Fruit fly (Drosophila melanogaster) whole organism, embryonic: ENCODE results near the gene Teh2.

ENCODE experiments used
- Abd-B ChIP-seq: fragments of 200-800 bp; sonication (Bioruptor generic); optimal IDR thresholded peaks from 2 replicates; lab custom pipeline; 2018; ENCODE audit warnings: missing biosample characterization, mild to moderate bottlenecking, missing genetic modification characterization, moderate library complexity
- Aef1 ChIP-seq: fragments of 200-800 bp; sonication (Bioruptor generic); IDR thresholded peaks from 3 replicates; pipeline ENCODE4 v1.3.6; 2022; ENCODE audit warnings: missing biosample characterization, missing genetic modification characterization
- B-H2 ChIP-seq: fragments of 200-800 bp; sonication (Bioruptor generic); optimal IDR thresholded peaks from 2 replicates; lab custom pipeline; 2018; ENCODE audit warnings: missing biosample characterization, mild to moderate bottlenecking, missing genetic modification characterization
- Blimp-1 ChIP-seq: fragments of 200-800 bp; sonication (Bioruptor generic); optimal IDR thresholded peaks from 3 replicates; lab custom pipeline; 2018; ENCODE audit warnings: missing biosample characterization, missing genetic modification characterization, mild to moderate bottlenecking, moderate library complexity, missing genetic modification reagents
- CG10267 ChIP-seq: fragments of 200-800 bp; sonication (Bioruptor generic); optimal IDR thresholded peaks from 2 replicates; lab custom pipeline; 2018; ENCODE audit warnings: missing biosample characterization, mild to moderate bottlenecking, missing genetic modification characterization, moderate library complexity
- CG10959 ChIP-seq: fragments of 200-800 bp; sonication (Bioruptor generic); IDR thresholded peaks from 2 replicates; pipeline ENCODE4 v1.3.6; 2022; ENCODE audit warnings: missing biosample characterization, missing genetic modification characterization
- CG11504 ChIP-seq: fragments of 200-800 bp; sonication (Bioruptor generic); optimal IDR thresholded peaks from 3 replicates; lab custom pipeline; 2019; ENCODE audit warnings: missing biosample characterization, mild to moderate bottlenecking, missing genetic modification characterization, moderate library complexity
- CG11695 ChIP-seq: fragments of 200-800 bp; sonication (Bioruptor generic); IDR thresholded peaks from 3 replicates; pipeline ENCODE4 v1.3.6; 2022; ENCODE audit warnings: missing biosample characterization, missing genetic modification characterization
- CG12744 ChIP-seq: fragments of 200-800 bp; sonication (Bioruptor generic); optimal IDR thresholded peaks from 2 replicates; lab custom pipeline; 2016; ENCODE audit warnings: missing biosample characterization, missing genetic modification characterization
- CG12769 ChIP-seq: fragments of 200-800 bp; sonication (Bioruptor generic); optimal IDR thresholded peaks from 2 replicates; lab custom pipeline; 2019; ENCODE audit warnings: missing biosample characterization, mild to moderate bottlenecking, missing genetic modification characterization, moderate library complexity
- CG13894 ChIP-seq: fragments of 200-800 bp; sonication (Bioruptor generic); optimal IDR thresholded peaks from 3 replicates; lab custom pipeline; 2018; ENCODE audit warnings: missing biosample characterization, mild to moderate bottlenecking, missing genetic modification characterization, moderate library complexity
- CG15479 ChIP-seq: fragments of 200-800 bp; sonication (Bioruptor generic); optimal IDR thresholded peaks from 3 replicates; lab custom pipeline; 2019; ENCODE audit warnings: missing biosample characterization, mild to moderate bottlenecking, missing genetic modification characterization, moderate library complexity
- CG16815 ChIP-seq: fragments of 200-800 bp; sonication (Bioruptor generic); optimal IDR thresholded peaks from 3 replicates; lab custom pipeline; 2017; ENCODE audit warnings: missing biosample characterization, mild to moderate bottlenecking, missing genetic modification characterization
- CG18011 ChIP-seq: fragments of 200-800 bp; sonication (Bioruptor generic); optimal IDR thresholded peaks from 2 replicates; lab custom pipeline; 2017; ENCODE audit warnings: missing biosample characterization, missing genetic modification characterization, mild to moderate bottlenecking, moderate library complexity, missing genotype
- CG2129 ChIP-seq: fragments of 200-800 bp; sonication (Bioruptor generic); IDR thresholded peaks from 2 replicates; pipeline ENCODE4 v1.3.6; 2022; ENCODE audit warnings: missing biosample characterization, missing genetic modification characterization; ENCODE audit not compliant: partially characterized antibody
- CG30431 ChIP-seq: fragments of 200-800 bp; sonication (Bioruptor generic); optimal IDR thresholded peaks from 2 replicates; lab custom pipeline; 2017; ENCODE audit warnings: missing biosample characterization, missing genetic modification characterization
- CG42726 ChIP-seq: fragments of 200-800 bp; sonication (Bioruptor generic); IDR thresholded peaks from 2 replicates; pipeline ENCODE4 v1.3.6; 2022; ENCODE audit warnings: missing biosample characterization, missing genetic modification characterization; ENCODE audit not compliant: partially characterized antibody
- CG4328 ChIP-seq: fragments of 200-800 bp; sonication (Bioruptor generic); optimal IDR thresholded peaks from 3 replicates; lab custom pipeline; 2017; ENCODE audit warnings: missing biosample characterization, missing genetic modification reagents, missing genetic modification characterization
- CG4707 ChIP-seq: fragments of 200-800 bp; sonication (Bioruptor generic); optimal IDR thresholded peaks from 2 replicates; lab custom pipeline; 2018; ENCODE audit warnings: missing biosample characterization, mild to moderate bottlenecking, missing genetic modification characterization, moderate library complexity
- CG6854 ChIP-seq: fragments of 200-800 bp; sonication (Bioruptor generic); optimal IDR thresholded peaks from 3 replicates; lab custom pipeline; 2017; ENCODE audit warnings: missing biosample characterization, mild to moderate bottlenecking, missing genetic modification characterization
- CG8765 ChIP-seq: fragments of 200-800 bp; sonication (Bioruptor generic); IDR thresholded peaks from 2 replicates; pipeline ENCODE4 v1.3.6; 2022; ENCODE audit warnings: missing biosample characterization, missing genetic modification characterization
- D ChIP-seq, 2 experiments: fragments of 200-800 bp in 1 of 2; fragments of >200 bp in 1 of 2; sonication (Bioruptor generic) in 1 of 2; optimal IDR thresholded peaks; 2 replicates in 1 of 2; 3 replicates in 1 of 2; lab custom pipeline; 2017; ENCODE audit warnings: mild to moderate bottlenecking in 1 of 2, missing biosample characterization in 1 of 2, missing genetic modification characterization in 1 of 2, missing genetic modification reagents in 1 of 2
- Drgx ChIP-seq: fragments of 200-800 bp; sonication (Bioruptor generic); IDR thresholded peaks from 2 replicates; pipeline ENCODE4 v1.3.6; 2022; ENCODE audit warnings: missing biosample characterization, missing genetic modification characterization
- HLHmδ ChIP-seq: fragments of 200-800 bp; sonication (Bioruptor generic); optimal IDR thresholded peaks from 2 replicates; lab custom pipeline; 2018; ENCODE audit warnings: missing biosample characterization, mild to moderate bottlenecking, missing genetic modification characterization, moderate library complexity
- Hmr ChIP-seq: fragments of 200-800 bp; sonication (Bioruptor generic); optimal IDR thresholded peaks from 3 replicates; lab custom pipeline; 2017; ENCODE audit warnings: mild to moderate bottlenecking, missing biosample characterization, missing genetic modification reagents, missing genetic modification characterization
- Hsf ChIP-seq: fragments of 200-800 bp; sonication (Bioruptor generic); optimal IDR thresholded peaks from 3 replicates; lab custom pipeline; 2016; ENCODE audit warnings: missing biosample characterization, missing genetic modification characterization
- Mrtf ChIP-seq: fragments of 200-800 bp; sonication (Bioruptor generic); IDR thresholded peaks from 3 replicates; pipeline ENCODE4 v1.3.6; 2022; ENCODE audit warnings: missing biosample characterization, missing genetic modification characterization
- ara ChIP-seq: fragments of 200-800 bp; sonication (Bioruptor generic); IDR thresholded peaks from 2 replicates; pipeline ENCODE4 v1.3.6; 2022; ENCODE audit warnings: missing biosample characterization, missing genetic modification characterization
- ase ChIP-seq: fragments of 200-800 bp; sonication (Bioruptor generic); IDR thresholded peaks from 3 replicates; pipeline ENCODE4 v1.3.6; 2022; ENCODE audit warnings: missing biosample characterization, missing genetic modification characterization
- ato ChIP-seq: fragments of 200-800 bp; sonication (Bioruptor generic); IDR thresholded peaks from 2 replicates; pipeline ENCODE4 v1.3.6; 2022; ENCODE audit warnings: missing biosample characterization, missing genetic modification characterization; ENCODE audit not compliant: partially characterized antibody
- az2 ChIP-seq: fragments of 200-800 bp; sonication (Bioruptor generic); optimal IDR thresholded peaks from 3 replicates; lab custom pipeline; 2016; ENCODE audit warnings: missing biosample characterization, missing genetic modification characterization
- bbx ChIP-seq: fragments of 200-800 bp; sonication (Bioruptor generic); IDR thresholded peaks from 2 replicates; pipeline ENCODE4 v1.3.6; 2022; ENCODE audit warnings: missing biosample characterization, missing genetic modification characterization; ENCODE audit not compliant: partially characterized antibody
- chm ChIP-seq: fragments of 200-800 bp; sonication (Bioruptor generic); IDR thresholded peaks from 2 replicates; pipeline ENCODE4 v1.3.6; 2022; ENCODE audit warnings: missing biosample characterization, missing genetic modification characterization
- dati ChIP-seq: fragments of 200-800 bp; sonication (Bioruptor generic); IDR thresholded peaks from 2 replicates; pipeline ENCODE4 v1.3.6; 2022; ENCODE audit warnings: missing biosample characterization, missing genetic modification characterization
- eve ChIP-seq, 2 experiments: fragments of >200 bp; optimal IDR thresholded peaks; 2 replicates each; lab custom pipeline; 2017; ENCODE audit warnings: missing biosample characterization in 2 of 2, missing genetic modification characterization in 2 of 2
- exex ChIP-seq: fragments of 200-800 bp; sonication (Bioruptor generic); optimal IDR thresholded peaks from 4 replicates; lab custom pipeline; 2018; ENCODE audit warnings: missing biosample characterization, mild to moderate bottlenecking, missing genetic modification characterization, moderate library complexity
- fu2 ChIP-seq: fragments of 200-800 bp; sonication (Bioruptor generic); optimal IDR thresholded peaks from 2 replicates; lab custom pipeline; 2016; ENCODE audit warnings: missing biosample characterization, missing genetic modification characterization
- gfzf ChIP-seq: fragments of 200-800 bp; sonication (Bioruptor generic); optimal IDR thresholded peaks from 2 replicates; lab custom pipeline; 2016; ENCODE audit warnings: missing biosample characterization, mild to moderate bottlenecking, missing genetic modification characterization, moderate library complexity
- jumu ChIP-seq: fragments of 200-800 bp; sonication (Bioruptor generic); optimal IDR thresholded peaks from 3 replicates; lab custom pipeline; 2016; ENCODE audit warnings: missing biosample characterization, missing genetic modification characterization
- kah ChIP-seq: fragments of 200-800 bp; sonication (Bioruptor generic); optimal IDR thresholded peaks from 2 replicates; lab custom pipeline; 2018; ENCODE audit warnings: missing biosample characterization, mild to moderate bottlenecking, missing genetic modification characterization
- lab ChIP-seq: fragments of 200-800 bp; sonication (Bioruptor generic); optimal IDR thresholded peaks from 3 replicates; lab custom pipeline; 2017; ENCODE audit warnings: missing biosample characterization, missing genetic modification characterization, mild to moderate bottlenecking, moderate library complexity, missing genetic modification reagents
- pb ChIP-seq: fragments of 200-800 bp; sonication (Bioruptor generic); optimal IDR thresholded peaks from 3 replicates; lab custom pipeline; 2016; ENCODE audit warnings: missing biosample characterization, missing genetic modification characterization
- pnt ChIP-seq: fragments of 200-800 bp; sonication (Bioruptor generic); optimal IDR thresholded peaks from 3 replicates; lab custom pipeline; 2016; ENCODE audit warnings: missing biosample characterization, missing genetic modification characterization
- pum ChIP-seq: fragments of 200-800 bp; sonication (Bioruptor generic); optimal IDR thresholded peaks from 2 replicates; lab custom pipeline; 2016; ENCODE audit warnings: missing biosample characterization, missing genetic modification characterization
- row ChIP-seq: fragments of 200-800 bp; sonication (Bioruptor generic); IDR thresholded peaks from 3 replicates; pipeline ENCODE4 v1.3.6; 2022; ENCODE audit warnings: missing biosample characterization, missing genetic modification characterization
- shn ChIP-seq: fragments of 200-800 bp; sonication (Bioruptor generic); optimal IDR thresholded peaks from 3 replicates; lab custom pipeline; 2016; ENCODE audit warnings: missing biosample characterization, missing genetic modification characterization
- sqz ChIP-seq: fragments of 200-800 bp; sonication (Bioruptor generic); optimal IDR thresholded peaks from 3 replicates; lab custom pipeline; 2018; ENCODE audit warnings: missing biosample characterization, mild to moderate bottlenecking, missing genetic modification characterization
- trem ChIP-seq: fragments of 200-800 bp; optimal IDR thresholded peaks from 3 replicates; lab custom pipeline; 2019; ENCODE audit warnings: missing biosample characterization, mild to moderate bottlenecking, missing genetic modification characterization, moderate library complexity
- vfl ChIP-seq: fragments of 200-800 bp; sonication (Bioruptor generic); optimal IDR thresholded peaks from 2 replicates; lab custom pipeline; 2016; ENCODE audit warnings: missing biosample characterization, missing genetic modification characterization
- zfh2 ChIP-seq: fragments of 200-800 bp; sonication (Bioruptor generic); optimal IDR thresholded peaks from 2 replicates; lab custom pipeline; 2016; ENCODE audit warnings: missing biosample characterization, missing genetic modification characterization

The Teh2 gene

DNA sequence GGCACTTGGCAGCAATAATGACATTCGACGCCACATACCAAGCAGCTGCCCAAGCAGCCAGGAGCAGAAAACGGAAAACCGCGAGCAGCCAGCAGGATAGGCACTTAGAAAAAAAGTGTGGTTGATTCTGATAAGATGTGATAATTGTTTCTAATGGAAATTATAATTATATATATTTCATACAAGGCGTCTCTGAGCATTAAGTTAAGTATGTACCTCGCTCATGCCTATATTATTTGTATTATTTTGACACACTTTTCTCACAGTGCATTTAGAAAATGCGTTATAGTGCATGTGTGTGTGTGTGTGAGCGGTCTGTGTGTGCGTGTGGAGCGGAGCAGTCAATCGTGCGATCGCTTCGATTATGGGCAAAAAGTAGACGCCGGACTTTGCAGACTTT is 29.5 kb downstream of the Teh2 start (continued):
- TF ChIP-seq bbx, result no peak
- TF ChIP-seq kah (GFP tag; lab: Kevin White, UChicago), result no peak
- TF ChIP-seq Blimp-1 (GFP tag; lab: Kevin White, UChicago), result peak; percentile 15
- TF ChIP-seq CG13894 (tag; lab: Kevin White, UChicago), result no peak
- no peak for TF ChIP-seq Mrtf (GFP tag; lab: Robert Waterston, UW)
- no peak for TF ChIP-seq shn (GFP tag; lab: Kevin White, UChicago)
- TF ChIP-seq CG6854 (GFP tag; lab: Kevin White, UChicago), result no peak
- no peak for TF ChIP-seq B-H2
- TF ChIP-seq Aef1 (GFP tag; lab: Robert Waterston, UW), result no peak
- TF ChIP-seq CG42726 (GFP tag; lab: Robert Waterston, UW), result no peak
- no peak for TF ChIP-seq zfh2
- TF ChIP-seq CG8765 (GFP tag; lab: Robert Waterston, UW), result peak; percentile 66; the same call in 1 of the 2 replicates
- peak; percentile 45; the same call in 2 of the 3 replicates for TF ChIP-seq row (GFP tag; lab: Robert Waterston, UW)
- peak in 1 of 2 experiments; percentile 17 for TF ChIP-seq eve (GFP tag; optimal IDR thresholded peaks at IDR 0.05; lab: Kevin White, UChicago)
- TF ChIP-seq CG2129 (GFP tag; lab: Robert Waterston, UW), result no peak
- TF ChIP-seq CG10267 (tag; lab: Kevin White, UChicago), result peak; percentile 28
- 0 out of 3 replicates have a peak, but pooled peaks have one; percentile 14 for TF ChIP-seq CG11695 (GFP tag; lab: Robert Waterston, UW)
- TF ChIP-seq ase, result no peak
- no peak for TF ChIP-seq pb (GFP tag; lab: Kevin White, UChicago)
- no peak for TF ChIP-seq CG4707 (GFP tag; lab: Kevin White, UChicago)
- no peak for TF ChIP-seq vfl
- peak; percentile 11 for TF ChIP-seq az2 (GFP tag; lab: Kevin White, UChicago)
- TF ChIP-seq ara (GFP tag; lab: Robert Waterston, UW), result peak; percentile 66; the same call in 1 of the 2 replicates
- peak; percentile 55; the same call in 1 of the 2 replicates for TF ChIP-seq CG10959
- TF ChIP-seq gfzf, result no peak
- no peak for TF ChIP-seq sqz (GFP tag; lab: Kevin White, UChicago)
- TF ChIP-seq Drgx (GFP tag; lab: Robert Waterston, UW), result no peak; the same call in 1 of the 2 replicates
- peak; percentile 47; the same call in 1 of the 2 replicates for TF ChIP-seq chm (GFP tag; lab: Robert Waterston, UW)
- TF ChIP-seq CG11504 (tag; lab: Kevin White, UChicago), result no peak
- TF ChIP-seq trem (tag; lab: Kevin White, UChicago), result peak; percentile 37
- no peak for TF ChIP-seq CG18011 (GFP tag; lab: Kevin White, UChicago)
- TF ChIP-seq D (optimal IDR thresholded peaks at IDR 0.05; lab: Kevin White, UChicago), result no peak
- no peak for TF ChIP-seq D (GFP tag; optimal IDR thresholded peaks at IDR 0.05; lab: Kevin White, UChicago)
- TF ChIP-seq fu2 (GFP tag; lab: Kevin White, UChicago), result no peak
- no peak for TF ChIP-seq ato (GFP tag; lab: Robert Waterston, UW)
- TF ChIP-seq Hsf (GFP tag; lab: Kevin White, UChicago), result no peak
- TF ChIP-seq CG16815 (GFP tag; lab: Kevin White, UChicago), result peak; percentile 1
- TF ChIP-seq Hmr (GFP tag; lab: Kevin White, UChicago), result no peak
- TF ChIP-seq lab, result no peak
- TF ChIP-seq CG12769, result no peak
- TF ChIP-seq pnt (GFP tag; lab: Kevin White, UChicago), result no peak
- no peak for TF ChIP-seq exex (tag; lab: Kevin White, UChicago)
- TF ChIP-seq CG30431 (GFP tag; lab: Kevin White, UChicago), result peak; percentile 44
- TF ChIP-seq CG4328, result no peak
- peak; percentile 5 for TF ChIP-seq CG15479 (GFP tag; lab: Kevin White, UChicago)
- TF ChIP-seq Abd-B (GFP tag; lab: Kevin White, UChicago), result peak; percentile 15
- no peak for TF ChIP-seq CG12744
- TF ChIP-seq jumu (GFP tag; lab: Kevin White, UChicago), result no peak
- TF ChIP-seq pum (GFP tag; lab: Kevin White, UChicago), result no peak
- no peak for TF ChIP-seq dati (GFP tag; lab: Robert Waterston, UW)
- no peak for TF ChIP-seq HLHmδ (GFP tag; lab: Kevin White, UChicago)
